Fruit fly (Drosophila melanogaster): ENCODE data around the gene Afti.

The Afti gene

dm6 chr3R:14288669-14289383 lies 37.7 kb downstream of the Afti start, which contains the start of gene red (continued):
- TF ChIP-seq luna (GFP tag; optimal IDR thresholded peaks at IDR 0.05) (no peak), lola (GFP tag; optimal IDR thresholded peaks at IDR 0.05) (peak in 1 of 3 experiments; percentile 35), CG11247 (GFP tag; IDR thresholded peaks at IDR 0.05) (0 out of 2 replicates have a peak, but pooled peaks have one; percentile 13), Dip3 (GFP tag; optimal IDR thresholded peaks at IDR 0.05) (peak; percentile 68), zfh1 (GFP tag; IDR thresholded peaks at IDR 0.05) (peak; percentile 65), CG9817 (tag; optimal IDR thresholded peaks at IDR 0.05) (peak; percentile 67), Mes4 (GFP tag; optimal IDR thresholded peaks at IDR 0.05) (no peak), CG17568 (GFP tag; optimal IDR thresholded peaks at IDR 0.05) (peak; percentile 71), Mad (GFP tag; optimal IDR thresholded peaks at IDR 0.05) (peak; percentile 30), Hr39 (optimal IDR thresholded peaks at IDR 0.05) (no peak), nom (GFP tag; optimal IDR thresholded peaks at IDR 0.05) (peak; percentile 69), Bdp1 (GFP tag; optimal IDR thresholded peaks at IDR 0.05) (peak; percentile 47), corto (GFP tag; optimal IDR thresholded peaks at IDR 0.05) (no peak), Pdp1 (GFP tag; optimal IDR thresholded peaks at IDR 0.05) (peak; percentile 19 to 31), Ada2b (GFP tag; IDR thresholded peaks at IDR 0.05) (peak; percentile 69), Blimp-1 (GFP tag; optimal IDR thresholded peaks at IDR 0.05) (peak; percentile 72), al (GFP tag; IDR thresholded peaks at IDR 0.05) (peak; percentile 49), Taf1 (GFP tag; IDR thresholded peaks at IDR 0.05) (peak; percentile 66), p53 (GFP tag; optimal IDR thresholded peaks at IDR 0.05) (no peak), pfk (GFP tag; optimal IDR thresholded peaks at IDR 0.05) (peak; percentile 13), CG12299 (tag; optimal IDR thresholded peaks at IDR 0.05) (peak; percentile 47), yki (optimal IDR thresholded peaks at IDR 0.05) (no peak), abd-A (tag; optimal IDR thresholded peaks at IDR 0.05) (peak; percentile 35), Spps (tag; optimal IDR thresholded peaks at IDR 0.05) (no peak), CG8281 (tag; optimal IDR thresholded peaks at IDR 0.05) (peak; percentile 16), toy (GFP tag; IDR thresholded peaks at IDR 0.05) (peak; percentile 63; the same call in 1 of the 2 replicates), Fer2 (tag; optimal IDR thresholded peaks at IDR 0.05) (peak; percentile 59), odd (GFP tag; optimal IDR thresholded peaks at IDR 0.05) (peak; percentile 79), chinmo (GFP tag; IDR thresholded peaks at IDR 0.05; ENCODE audit: partially characterized antibody) (peak; percentile 90), tup (GFP tag; optimal IDR thresholded peaks at IDR 0.05) (peak; percentile 54), Side (GFP tag; optimal IDR thresholded peaks at IDR 0.05) (no peak), CG17829 (tag; optimal IDR thresholded peaks at IDR 0.05) (peak; percentile 58), vfl (GFP tag; optimal IDR thresholded peaks at IDR 0.05) (no peak), insv (GFP tag; optimal IDR thresholded peaks at IDR 0.05) (no peak), CG6272 (GFP tag; IDR thresholded peaks at IDR 0.05) (peak; percentile 46), hb (GFP tag; IDR thresholded peaks at IDR 0.05; ENCODE audit: partially characterized antibody) (no peak), lov (optimal IDR thresholded peaks at IDR 0.05) (no peak), lov (GFP tag; IDR thresholded peaks at IDR 0.05) (no peak), CG2712 (tag; optimal IDR thresholded peaks at IDR 0.05) (peak; percentile 73), Dfd (GFP tag; optimal IDR thresholded peaks at IDR 0.05) (no peak), cg (GFP tag; optimal IDR thresholded peaks at IDR 0.05) (peak; percentile 31), CG7556 (GFP tag; optimal IDR thresholded peaks at IDR 0.05) (peak; percentile 79), gcm (GFP tag; optimal IDR thresholded peaks at IDR 0.05) (peak; percentile 57), CG7928 (GFP tag; optimal IDR thresholded peaks at IDR 0.05) (peak; percentile 29), CG4617 (GFP tag; optimal IDR thresholded peaks at IDR 0.05; ENCODE audit: borderline replicate concordance) (no peak), eve (GFP tag; optimal IDR thresholded peaks at IDR 0.05) (peak in 1 of 2 experiments; percentile 89), sima (GFP tag; optimal IDR thresholded peaks at IDR 0.05) (no peak), psq (GFP tag; optimal IDR thresholded peaks at IDR 0.05) (no peak), ara (GFP tag; IDR thresholded peaks at IDR 0.05) (peak; percentile 66), CG2116 (GFP tag; optimal IDR thresholded peaks at IDR 0.05) (peak; percentile 24)

Data from whole organism, embryonic.